Worm (Caenorhabditis elegans): ENCODE results near the gene set-13.

The set-13 gene

DNA sequence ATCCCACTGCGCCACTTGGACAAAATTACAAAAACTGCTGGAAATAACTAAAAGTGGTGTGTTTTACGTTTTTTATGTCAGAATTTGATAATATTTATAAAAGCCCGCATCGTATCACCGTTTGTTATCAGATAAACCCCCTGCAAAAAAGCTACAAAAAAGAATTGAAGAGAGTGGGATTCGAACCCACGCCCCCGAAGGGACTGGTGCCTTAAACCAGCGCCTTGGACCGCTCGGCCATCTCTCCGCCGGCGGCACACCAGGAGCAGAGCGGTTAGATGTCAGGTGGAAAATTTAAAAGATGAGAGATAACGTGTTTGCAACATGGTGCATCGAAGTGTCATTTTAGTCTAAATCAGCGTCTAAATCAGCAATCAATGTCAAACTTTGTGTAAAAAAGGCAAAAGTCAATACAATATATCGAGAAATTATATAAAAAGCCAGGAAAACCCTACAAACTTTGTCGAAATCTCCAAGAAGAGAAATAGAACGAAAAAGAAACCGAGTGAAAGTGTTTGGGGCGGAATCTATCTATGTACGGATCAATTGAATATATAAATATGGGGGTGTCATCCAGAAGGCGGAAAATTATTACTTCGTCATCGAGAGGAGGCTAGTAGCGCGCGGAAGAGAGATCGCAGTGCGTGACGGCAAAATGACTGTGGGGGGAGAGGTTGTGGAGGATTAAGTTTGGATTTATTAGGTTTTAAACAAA is 44.8 kb downstream of the set-13 start:
- peak; percentile 19 for TF ChIP-seq elt-2 (tag; optimal IDR thresholded peaks at IDR 0.05)
- peak; percentile 32 for TF ChIP-seq hmg-11 (tag; optimal IDR thresholded peaks at IDR 0.05)
- TF ChIP-seq ceh-16 (tag; optimal IDR thresholded peaks at IDR 0.05), result no peak

DNA sequence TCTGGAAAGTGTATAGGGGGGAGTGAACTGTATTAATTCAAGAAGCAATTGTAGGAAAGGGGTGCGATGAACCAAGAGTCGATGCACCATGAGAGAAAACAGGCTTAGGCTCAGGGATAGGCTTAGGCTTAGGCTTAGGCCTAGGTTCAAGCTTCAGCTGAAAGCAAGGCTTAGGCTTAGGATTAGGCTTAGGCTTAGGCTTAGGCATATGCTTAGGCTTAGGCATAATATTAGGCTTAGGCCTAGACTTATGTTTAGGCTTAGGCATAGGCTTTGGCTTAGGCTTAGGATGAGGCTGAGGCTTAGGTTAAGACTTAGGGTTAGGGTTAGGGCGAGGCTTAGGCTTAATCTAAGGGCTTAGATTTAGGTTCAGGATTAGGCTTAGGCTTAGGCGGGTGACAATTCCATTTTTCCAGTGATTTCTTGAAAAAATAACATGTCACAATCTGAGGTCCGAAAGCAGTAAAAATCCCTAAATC is 45.8 kb downstream of the set-13 start:
- TF ChIP-seq ama-1 (optimal IDR thresholded peaks at IDR 0.05), result no peak
- TF ChIP-seq tbx-2 (tag; optimal IDR thresholded peaks at IDR 0.05), result no peak
- TF ChIP-seq eor-1 (tag; optimal IDR thresholded peaks at IDR 0.05), result no peak

DNA sequence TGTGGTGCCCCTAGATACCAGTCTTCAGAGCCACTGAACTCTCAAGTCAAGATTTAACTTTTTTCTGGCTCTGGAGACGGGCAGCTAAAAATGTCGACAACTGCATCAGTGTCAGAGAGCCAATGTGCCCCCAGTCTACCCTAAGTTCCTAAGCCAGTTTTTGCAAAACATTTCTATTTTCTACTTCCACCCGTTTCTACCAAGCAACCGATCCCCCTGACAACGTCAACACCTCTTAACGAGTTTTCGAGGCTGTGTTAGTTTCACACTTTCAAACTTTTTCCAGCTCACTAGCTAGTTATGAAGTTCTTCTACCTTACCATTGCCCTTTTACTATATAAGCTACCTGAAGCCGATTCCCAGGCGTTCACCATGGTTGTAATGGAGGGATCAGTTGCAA is 47.5 kb downstream of the set-13 start, which contains the start of gene Y110A2AL.5:
Gene Y110A2AL.5, plus strand, starts transcription at position 301 of the 400 bp plus-strand sequence.
- TF ChIP-seq ZK546.5 (tag; optimal IDR thresholded peaks at IDR 0.05), result no peak
- no peak for TF ChIP-seq nhr-28 (tag; optimal IDR thresholded peaks at IDR 0.05)
- TF ChIP-seq skn-1 (tag; optimal IDR thresholded peaks at IDR 0.05), result no peak
- no peak for TF ChIP-seq tbx-2 (tag; optimal IDR thresholded peaks at IDR 0.05)

DNA sequence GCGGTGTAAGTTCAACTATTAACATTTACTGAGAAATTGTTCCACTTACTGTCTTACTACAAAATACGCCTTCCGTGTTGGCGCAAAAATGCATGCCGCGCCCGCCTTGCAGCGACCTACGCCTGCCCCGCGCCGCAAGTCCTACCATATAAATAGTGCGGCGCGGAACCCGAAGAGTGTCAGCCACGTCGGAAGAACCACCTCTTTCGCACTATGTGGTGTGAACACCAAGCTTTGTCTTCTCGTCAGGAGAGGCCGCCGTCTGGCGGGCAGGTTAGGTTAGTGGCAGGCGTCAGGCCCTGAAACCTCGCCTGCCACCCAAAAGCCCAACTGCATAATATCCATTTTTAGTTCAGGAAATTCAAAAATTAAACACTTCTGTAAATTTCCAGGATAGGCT is 48.6 kb downstream of the set-13 start:
- TF ChIP-seq nhr-77 (tag; optimal IDR thresholded peaks at IDR 0.05) (no peak), egl-5 (tag; optimal IDR thresholded peaks at IDR 0.05) (no peak), egl-27 (tag; optimal IDR thresholded peaks at IDR 0.05) (no peak), R02D3.7 (tag; optimal IDR thresholded peaks at IDR 0.05) (no peak), ceh-16 (tag; optimal IDR thresholded peaks at IDR 0.05) (no peak), nfya-1 (tag; optimal IDR thresholded peaks at IDR 0.05; ENCODE audit: insufficient read depth) (no peak), nhr-43 (tag; optimal IDR thresholded peaks at IDR 0.05; ENCODE audit: poor library complexity, severe bottlenecking) (no peak), hmg-11 (tag; optimal IDR thresholded peaks at IDR 0.05) (no peak), unc-62 (GFP tag; optimal IDR thresholded peaks at IDR 0.05) (no peak), ceh-28 (tag; optimal IDR thresholded peaks at IDR 0.05) (no peak), nhr-12 (tag; optimal IDR thresholded peaks at IDR 0.05) (no peak), ama-1 (optimal IDR thresholded peaks at IDR 0.05) (no peak), lin-15B (tag; optimal IDR thresholded peaks at IDR 0.05) (no peak)

DNA sequence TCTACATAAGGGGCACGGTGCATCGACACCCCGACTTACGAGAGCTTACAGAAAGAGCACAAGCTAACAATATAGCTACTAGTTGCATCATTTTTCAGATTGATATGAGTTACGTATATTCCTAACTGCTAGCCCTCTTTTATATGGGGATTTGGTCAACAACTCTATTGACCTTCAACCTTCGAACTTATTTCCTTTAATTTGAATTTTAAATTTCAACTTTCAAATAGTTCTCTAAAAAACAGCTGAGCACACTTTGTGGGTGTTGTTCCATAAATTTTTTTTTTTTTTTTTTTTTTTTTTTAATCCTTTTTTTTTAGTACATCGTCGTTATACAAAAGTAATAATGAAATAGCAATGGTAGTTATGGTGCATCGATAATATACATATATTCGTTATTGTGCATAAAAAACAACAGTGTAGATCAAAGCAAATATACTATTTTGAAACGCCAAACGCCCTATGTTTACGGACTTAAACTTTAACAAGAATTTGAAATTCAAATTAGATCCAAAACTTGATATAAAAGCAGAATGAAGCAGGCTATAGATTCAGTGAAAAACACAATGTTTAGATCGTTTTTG is 49.9 kb downstream of the set-13 start, which contains the start of the genes Y110A2AL.9 and Y110A2AL.3:
Gene Y110A2AL.9, minus strand, starts transcription at position 101 of the 584 bp plus-strand sequence.
Gene Y110A2AL.3, plus strand, starts transcription at position 534 of the 584 bp plus-strand sequence.
- no peak for TF ChIP-seq daf-12 (tag; optimal IDR thresholded peaks at IDR 0.05)
- no peak for TF ChIP-seq egl-5 (tag; optimal IDR thresholded peaks at IDR 0.05)
- no peak for TF ChIP-seq elt-2 (tag; optimal IDR thresholded peaks at IDR 0.05)
- TF ChIP-seq skn-1 (tag; optimal IDR thresholded peaks at IDR 0.05), result no peak
- TF ChIP-seq nhr-12 (tag; optimal IDR thresholded peaks at IDR 0.05), result no peak
- TF ChIP-seq ztf-4 (tag; optimal IDR thresholded peaks at IDR 0.05), result no peak
- no peak for TF ChIP-seq elt-1 (tag; optimal IDR thresholded peaks at IDR 0.05)
- TF ChIP-seq nhr-25 (tag; optimal IDR thresholded peaks at IDR 0.05), result no peak
- no peak for TF ChIP-seq nhr-67 (tag; optimal IDR thresholded peaks at IDR 0.05)
- no peak for TF ChIP-seq nhr-77 (tag; optimal IDR thresholded peaks at IDR 0.05)
- TF ChIP-seq R02D3.7 (tag; optimal IDR thresholded peaks at IDR 0.05), result no peak
- TF ChIP-seq ceh-28 (tag; optimal IDR thresholded peaks at IDR 0.05), result no peak
- TF ChIP-seq ceh-16 (tag; optimal IDR thresholded peaks at IDR 0.05), result no peak
- TF ChIP-seq aly-2 (tag; optimal IDR thresholded peaks at IDR 0.05), result no peak
- no peak for TF ChIP-seq fkh-10 (GFP tag; optimal IDR thresholded peaks at IDR 0.05)
- TF ChIP-seq nhr-76 (tag; optimal IDR thresholded peaks at IDR 0.05), result no peak
- no peak for TF ChIP-seq pqm-1 (tag; optimal IDR thresholded peaks at IDR 0.05)
- no peak for TF ChIP-seq eor-1 (tag; optimal IDR thresholded peaks at IDR 0.05)

DNA sequence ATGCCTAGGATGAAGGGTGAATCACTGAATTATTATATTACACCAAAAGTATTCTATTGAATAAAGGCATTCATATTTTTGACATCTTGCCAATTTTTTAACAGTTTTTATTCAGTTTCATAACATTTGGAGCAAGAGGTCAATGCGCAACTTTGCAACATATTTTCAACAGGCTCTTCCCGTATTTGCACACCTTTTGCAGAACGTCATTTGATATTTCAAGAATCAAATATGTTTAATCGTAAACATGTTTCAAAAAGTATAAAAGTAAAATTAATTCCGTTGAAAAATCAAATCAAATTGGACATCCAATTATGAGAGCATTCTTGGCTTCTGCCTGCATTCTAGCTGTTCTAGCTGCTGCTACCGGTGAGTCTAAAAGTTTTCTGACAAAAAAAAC is 50.9 kb downstream of the set-13 start, which contains the start of gene Y110A2AL.2:
Gene Y110A2AL.2, plus strand, starts transcription at position 301 of the 400 bp plus-strand sequence.
- no peak for TF ChIP-seq ztf-11 (tag; optimal IDR thresholded peaks at IDR 0.05)
